Fruit fly (Drosophila melanogaster) whole organism, adult: ENCODE measurements around the gene rpk.
A peak's percentile ranks its signal among the peaks of the same experiment; 100 is the strongest.

ENCODE experiments used
- CG11617 ChIP-seq: fragments of 200-800 bp; sonication (Bioruptor generic); optimal IDR thresholded peaks from 2 replicates; lab custom pipeline; 2017; ENCODE audit warnings: mild to moderate bottlenecking, missing biosample characterization, missing genetic modification reagents, missing genetic modification characterization
- CG12768 ChIP-seq: fragments of 200-800 bp; sonication (Bioruptor generic); optimal IDR thresholded peaks from 2 replicates; lab custom pipeline; 2017; ENCODE audit warnings: missing biosample characterization, missing genetic modification characterization, mild to moderate bottlenecking, moderate library complexity, missing genetic modification reagents
- CG14711 ChIP-seq: fragments of 200-800 bp; sonication (Bioruptor generic); optimal IDR thresholded peaks from 2 replicates; lab custom pipeline; 2018; ENCODE audit warnings: missing biosample characterization, mild to moderate bottlenecking, missing genetic modification characterization, moderate library complexity
- CG1620 ChIP-seq: fragments of 200-800 bp; sonication (Bioruptor generic); optimal IDR thresholded peaks from 2 replicates; lab custom pipeline; 2016; ENCODE audit warnings: missing biosample characterization, missing genetic modification characterization
- CG33017 ChIP-seq: fragments of 200-800 bp; sonication (Bioruptor generic); optimal IDR thresholded peaks from 2 replicates; lab custom pipeline; 2018; ENCODE audit warnings: missing biosample characterization, mild to moderate bottlenecking, missing genetic modification characterization, moderate library complexity
- CG5204 ChIP-seq: fragments of 200-800 bp; sonication (Bioruptor generic); optimal IDR thresholded peaks from 2 replicates; lab custom pipeline; 2016; ENCODE audit warnings: missing biosample characterization, missing genetic modification characterization
- CG7045 ChIP-seq: fragments of 200-800 bp; sonication (Bioruptor generic); optimal IDR thresholded peaks from 2 replicates; lab custom pipeline; 2017; ENCODE audit warnings: missing biosample characterization, mild to moderate bottlenecking, missing genetic modification characterization
- CG7101 ChIP-seq: fragments of 200-800 bp; sonication (Bioruptor generic); optimal IDR thresholded peaks from 2 replicates; lab custom pipeline; 2018; ENCODE audit warnings: missing biosample characterization, mild to moderate bottlenecking, missing genetic modification characterization, moderate library complexity
- Clk ChIP-seq: fragments of 200-800 bp; sonication (Bioruptor generic); optimal IDR thresholded peaks from 2 replicates; lab custom pipeline; 2017; ENCODE audit warnings: missing biosample characterization, missing genetic modification characterization
- Crg-1 ChIP-seq: fragments of 200-800 bp; sonication (Bioruptor generic); optimal IDR thresholded peaks from 2 replicates; lab custom pipeline; 2016; ENCODE audit warnings: missing biosample characterization, missing genetic modification characterization
- Hr96 ChIP-seq: fragments of 200-800 bp; sonication (Bioruptor generic); optimal IDR thresholded peaks from 2 replicates; lab custom pipeline; 2016; ENCODE audit warnings: missing biosample characterization, missing genetic modification characterization
- Mnt ChIP-seq: fragments of 200-800 bp; sonication (Bioruptor generic); optimal IDR thresholded peaks from 2 replicates; lab custom pipeline; 2016; ENCODE audit warnings: missing biosample characterization, mild to moderate bottlenecking, missing genetic modification characterization
- bab1 ChIP-seq: fragments of 200-800 bp; sonication (Bioruptor generic); optimal IDR thresholded peaks from 3 replicates; lab custom pipeline; 2019; ENCODE audit warnings: missing biosample characterization, mild to moderate bottlenecking, missing genetic modification characterization, moderate library complexity
- cic ChIP-seq: fragments of 200-800 bp; sonication (Bioruptor generic); optimal IDR thresholded peaks from 2 replicates; lab custom pipeline; 2017; ENCODE audit warnings: missing biosample characterization, mild to moderate bottlenecking, missing genetic modification characterization, moderate library complexity
- cnc ChIP-seq, 2 experiments: fragments of >200 bp; optimal IDR thresholded peaks; 2 replicates each; lab custom pipeline; 2017
- kay ChIP-seq: fragments of 200-800 bp; sonication (Bioruptor generic); peaks from one replicate; lab custom pipeline; 2016; ENCODE audit warnings: missing biosample characterization, missing genetic modification characterization, borderline replicate concordance
- ovo ChIP-seq: fragments of 200-800 bp; sonication (Bioruptor generic); optimal IDR thresholded peaks from 2 replicates; lab custom pipeline; 2016; ENCODE audit warnings: missing biosample characterization, missing genetic modification characterization
- pad ChIP-seq: fragments of 200-800 bp; sonication (Bioruptor generic); optimal IDR thresholded peaks from 3 replicates; lab custom pipeline; 2017; ENCODE audit warnings: missing biosample characterization, missing genetic modification characterization, mild to moderate bottlenecking, moderate library complexity, missing genetic modification reagents
- tj ChIP-seq: fragments of 200-800 bp; sonication (Bioruptor generic); optimal IDR thresholded peaks from 3 replicates; lab custom pipeline; 2017; ENCODE audit warnings: missing biosample characterization, mild to moderate bottlenecking, missing genetic modification characterization, moderate library complexity
- toe ChIP-seq: fragments of 200-800 bp; sonication (Bioruptor generic); optimal IDR thresholded peaks from 2 replicates; lab custom pipeline; 2016; ENCODE audit warnings: missing biosample characterization, missing genetic modification characterization

The rpk gene

DNA sequence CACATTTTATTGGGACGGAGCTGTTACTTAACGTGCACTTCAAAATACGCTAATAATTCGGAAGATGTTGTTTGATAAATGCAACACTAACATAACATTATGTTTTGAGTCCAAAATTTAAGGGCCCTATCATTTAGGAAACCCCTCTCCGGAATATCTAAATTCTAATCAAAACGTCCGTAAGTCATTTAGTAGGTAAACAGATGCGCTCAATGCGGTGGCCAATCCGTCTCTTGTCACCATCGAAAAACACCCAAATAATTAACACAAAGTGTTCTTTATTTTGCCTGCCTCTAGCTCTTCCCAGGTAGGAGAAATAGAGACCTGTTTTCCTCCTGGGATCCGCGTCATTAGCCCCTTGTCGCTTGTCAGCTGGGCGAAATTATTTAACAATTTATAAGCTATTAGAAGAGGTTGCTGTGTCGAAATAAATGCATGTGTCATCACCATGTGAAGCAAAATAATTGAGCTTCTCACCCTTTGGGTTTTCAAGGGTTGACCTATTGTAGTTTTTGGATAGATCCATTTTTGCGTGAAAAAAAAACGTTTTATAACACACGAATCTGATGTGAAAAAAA is 11.4 kb upstream of the rpk start:
- TF ChIP-seq cic (GFP tag; lab: Kevin White, UChicago) = no peak
- TF ChIP-seq tj (GFP tag; lab: Kevin White, UChicago) = no peak
- TF ChIP-seq CG12768 (GFP tag; lab: Kevin White, UChicago) = no peak
- no peak for TF ChIP-seq kay (GFP tag; lab: Kevin White, UChicago)
- no peak for TF ChIP-seq cnc (optimal IDR thresholded peaks at IDR 0.05; lab: Kevin White, UChicago)
- no peak for TF ChIP-seq CG33017
- TF ChIP-seq CG1620 = no peak
- no peak for TF ChIP-seq bab1 (GFP tag; lab: Kevin White, UChicago)
- no peak for TF ChIP-seq Mnt
- no peak for TF ChIP-seq CG5204 (GFP tag; lab: Kevin White, UChicago)

DNA sequence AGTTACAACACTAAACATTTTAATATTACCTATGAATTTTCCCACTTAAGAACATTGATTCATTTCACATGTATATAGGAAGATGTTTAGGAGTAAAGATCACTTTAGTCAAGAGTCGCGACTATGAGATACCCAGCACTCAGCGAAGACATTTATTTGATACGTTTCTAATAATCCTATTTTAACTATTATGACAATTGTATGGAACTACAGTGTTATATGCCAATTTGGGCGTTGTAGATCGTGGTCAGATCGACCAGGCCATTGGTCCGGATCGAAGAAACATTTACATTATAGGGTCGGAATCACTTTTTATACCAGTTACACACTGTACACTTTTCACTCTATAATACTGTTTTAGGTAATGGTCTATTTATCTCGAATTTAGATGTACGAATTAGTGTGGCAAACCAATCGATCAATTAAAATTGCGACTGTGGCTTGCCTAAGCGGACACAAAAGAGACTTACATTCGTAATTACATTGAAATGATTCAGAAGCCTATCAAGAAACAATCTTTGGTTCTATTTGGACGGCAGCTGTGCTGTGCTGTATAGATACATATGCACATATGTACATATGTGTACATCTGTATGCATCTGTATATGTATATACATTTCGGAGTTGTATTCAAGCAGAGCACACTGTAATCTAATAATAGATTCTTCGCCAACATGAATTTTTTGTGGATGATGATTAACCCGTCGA is 5.1 kb upstream of the rpk start:
- TF ChIP-seq kay (GFP tag; lab: Kevin White, UChicago) = no peak
- TF ChIP-seq CG7101 = no peak
- TF ChIP-seq cic (GFP tag; lab: Kevin White, UChicago) = no peak
- TF ChIP-seq pad = no peak
- TF ChIP-seq bab1 (GFP tag; lab: Kevin White, UChicago) = no peak
- TF ChIP-seq CG12768 (GFP tag; lab: Kevin White, UChicago) = no peak
- TF ChIP-seq CG33017 = no peak
- no peak for TF ChIP-seq CG11617 (GFP tag; lab: Kevin White, UChicago)

DNA sequence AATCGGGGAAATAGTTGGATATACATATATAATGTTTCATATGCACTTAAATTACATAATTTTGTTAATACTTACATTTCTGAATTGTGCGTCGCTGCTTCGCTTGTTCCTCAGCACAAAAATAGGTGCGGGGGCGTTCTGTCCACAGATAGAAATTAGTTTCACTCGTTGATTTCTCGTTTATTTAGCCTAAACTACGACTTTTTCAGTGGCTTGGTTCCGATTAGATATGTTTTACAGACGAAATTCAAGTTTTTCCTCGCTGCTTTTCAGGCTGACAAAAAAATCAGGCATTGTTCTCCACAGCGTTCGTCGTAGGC is 4.6 kb upstream of the rpk start:
- no peak for TF ChIP-seq cnc (optimal IDR thresholded peaks at IDR 0.05; lab: Kevin White, UChicago)
- TF ChIP-seq Mnt = no peak
- TF ChIP-seq kay (GFP tag; lab: Kevin White, UChicago) = no peak
- TF ChIP-seq CG1620 = no peak
- TF ChIP-seq CG7101 = no peak
- TF ChIP-seq CG7045 (GFP tag; lab: Kevin White, UChicago) = no peak
- TF ChIP-seq CG33017 = no peak

DNA sequence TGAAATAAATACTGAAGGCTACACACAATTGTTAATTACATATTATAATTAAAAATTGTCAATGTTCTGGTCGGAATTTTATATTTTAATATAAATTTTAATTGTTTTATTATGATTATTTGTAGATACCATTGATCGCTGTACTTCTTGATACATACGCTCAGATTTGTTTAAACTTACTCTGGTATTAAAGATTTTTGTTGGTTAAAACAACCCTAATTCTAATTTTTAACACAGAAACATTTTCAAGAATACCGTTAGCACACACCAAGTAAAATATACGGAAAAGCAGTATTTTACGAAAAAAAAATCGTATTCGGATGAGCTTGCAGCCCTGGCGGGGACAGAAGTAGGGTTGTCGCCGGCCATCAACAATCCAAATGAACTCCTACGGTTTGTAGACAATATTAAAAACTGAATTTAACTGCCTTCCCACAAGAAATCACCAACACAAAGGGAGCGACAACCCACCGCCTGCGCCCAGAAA is 4.1 kb upstream of the rpk start, which contains the start of the genes CG9775, MED31 and slx1:
CG9775 (minus strand) TSS at position 223 of the 487 bp plus-strand sequence.
MED31 (plus strand) TSS at position 348 of the 487 bp plus-strand sequence.
slx1 (plus strand) TSS at position 348 of the 487 bp plus-strand sequence.
- peak; percentile 20 for TF ChIP-seq CG1620
- TF ChIP-seq pad = peak; percentile 43
- TF ChIP-seq CG5204 (GFP tag; lab: Kevin White, UChicago) = no peak
- TF ChIP-seq CG33017 = peak; percentile 50
- TF ChIP-seq tj (GFP tag; lab: Kevin White, UChicago) = peak; percentile 36
- no peak for TF ChIP-seq Mnt
- peak; percentile 61 for TF ChIP-seq toe
- TF ChIP-seq CG11617 (GFP tag; lab: Kevin White, UChicago) = peak; percentile 75
- no peak for TF ChIP-seq cic (GFP tag; lab: Kevin White, UChicago)
- peak; percentile 75 for TF ChIP-seq CG7045 (GFP tag; lab: Kevin White, UChicago)
- TF ChIP-seq ovo (GFP tag; lab: Kevin White, UChicago) = peak; percentile 26
- TF ChIP-seq Hr96 (GFP tag; lab: Kevin White, UChicago) = no peak
- TF ChIP-seq CG12768 (GFP tag; lab: Kevin White, UChicago) = peak; percentile 65
- peak; percentile 34 for TF ChIP-seq Crg-1
- TF ChIP-seq CG14711 (tag; lab: Kevin White, UChicago) = peak; percentile 95
- peak; percentile 81 for TF ChIP-seq CG7101
- no peak for TF ChIP-seq kay (GFP tag; lab: Kevin White, UChicago)
- no peak for TF ChIP-seq cnc (optimal IDR thresholded peaks at IDR 0.05; lab: Kevin White, UChicago)
- TF ChIP-seq bab1 (GFP tag; lab: Kevin White, UChicago) = peak; percentile 48
- peak; percentile 46 for TF ChIP-seq Clk (GFP tag; lab: Kevin White, UChicago)

DNA sequence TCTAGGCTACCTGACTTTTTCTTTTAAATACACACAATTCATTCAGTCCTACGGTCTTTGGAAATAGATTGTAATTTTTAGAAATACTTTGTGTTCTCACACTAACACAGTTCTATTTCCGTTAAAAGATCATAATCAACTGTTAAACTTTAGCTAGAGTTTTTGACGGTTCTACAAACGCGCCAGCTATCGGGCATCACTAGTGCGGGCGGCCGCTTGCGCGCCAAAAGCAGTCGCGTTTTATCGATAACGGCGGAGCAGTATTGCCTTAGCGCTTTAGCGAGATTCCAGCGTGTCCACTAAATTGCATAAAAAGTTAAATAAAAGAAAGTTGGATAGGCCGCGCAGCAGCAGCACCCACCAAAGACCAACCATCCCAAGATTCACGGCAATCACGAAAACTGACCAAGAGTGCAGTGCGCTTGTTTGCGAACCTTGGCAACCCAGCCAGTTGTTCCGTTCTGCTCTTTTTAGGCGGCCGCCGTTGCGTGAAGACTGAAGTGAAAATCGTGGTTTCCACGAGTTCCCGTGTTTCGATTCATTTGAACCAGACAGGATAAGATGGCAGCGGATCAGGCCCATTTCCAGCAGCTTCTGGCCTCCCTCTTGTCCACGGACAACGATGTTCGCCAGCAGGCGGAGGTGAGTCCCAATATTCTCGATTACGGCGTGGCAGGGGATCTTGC is 3.5 kb downstream of the rpk start, which contains the start of gene Karybeta3:
Karybeta3 (plus strand) TSS at position 51 of the 686 bp plus-strand sequence.
- TF ChIP-seq Mnt = peak; percentile 86
- TF ChIP-seq CG7045 (GFP tag; lab: Kevin White, UChicago) = peak; percentile 68
- TF ChIP-seq CG33017 = peak; percentile 80
- peak; percentile 83 for TF ChIP-seq toe
- no peak for TF ChIP-seq kay (GFP tag; lab: Kevin White, UChicago)
- TF ChIP-seq bab1 (GFP tag; lab: Kevin White, UChicago) = peak; percentile 75
- TF ChIP-seq cic (GFP tag; lab: Kevin White, UChicago) = peak; percentile 35
- TF ChIP-seq cnc (optimal IDR thresholded peaks at IDR 0.05; lab: Kevin White, UChicago) = no peak
- peak; percentile 86 for TF ChIP-seq Hr96 (GFP tag; lab: Kevin White, UChicago)
- peak; percentile 91 for TF ChIP-seq CG11617 (GFP tag; lab: Kevin White, UChicago)
- peak; percentile 83 for TF ChIP-seq Crg-1
- TF ChIP-seq CG14711 (tag; lab: Kevin White, UChicago) = peak; percentile 99
- TF ChIP-seq CG1620 = peak; percentile 81
- peak; percentile 78 for TF ChIP-seq CG5204 (GFP tag; lab: Kevin White, UChicago)
- TF ChIP-seq CG7101 = peak; percentile 79
- peak; percentile 76 for TF ChIP-seq ovo (GFP tag; lab: Kevin White, UChicago)
- no peak for TF ChIP-seq Clk (GFP tag; lab: Kevin White, UChicago)
- peak; percentile 57 for TF ChIP-seq tj (GFP tag; lab: Kevin White, UChicago)
- peak; percentile 24 for TF ChIP-seq pad
- TF ChIP-seq CG12768 (GFP tag; lab: Kevin White, UChicago) = peak; percentile 87
